Worm (Caenorhabditis elegans) whole organism, young adult: ENCODE measurements around the gene col-123.

ENCODE experiments used
- D2030.7 ChIP-seq: fragments of 200-800 bp; sonication (Bioruptor generic); IDR thresholded peaks from 2 replicates; pipeline ENCODE4 v1.3.6; 2022; ENCODE audit warnings: missing genetic modification reagents, missing genetic modification characterization, missing compliant biosample characterization
- F23B12.7 ChIP-seq: sonication (generic microtip); optimal IDR thresholded peaks from 2 replicates; lab custom pipeline; 2017; ENCODE audit warnings: missing genetic modification characterization, mild to moderate bottlenecking, missing compliant biosample characterization, antibody characterized with exemption, moderate library complexity; ENCODE audit not compliant: insufficient read depth
- F33H1.4 ChIP-seq: fragments of 200-800 bp; sonication (Bioruptor generic); IDR thresholded peaks from 2 replicates; pipeline ENCODE4 v1.3.6; 2022; ENCODE audit warnings: missing genetic modification reagents, missing genetic modification characterization, missing compliant biosample characterization
- F52B5.7 ChIP-seq: sonication (generic microtip); optimal IDR thresholded peaks from 2 replicates; lab custom pipeline; 2016; ENCODE audit warnings: mild to moderate bottlenecking, missing genetic modification characterization, missing compliant biosample characterization
- F55B11.4 ChIP-seq: sonication (generic microtip); optimal IDR thresholded peaks from 2 replicates; lab custom pipeline; 2016; ENCODE audit warnings: missing compliant biosample characterization, missing genetic modification characterization, borderline replicate concordance; ENCODE audit not compliant: insufficient read depth
- F57A8.1 ChIP-seq: fragments of 200-800 bp; sonication (Bioruptor generic); optimal IDR thresholded peaks from 2 replicates; lab custom pipeline; 2018; ENCODE audit warnings: mild to moderate bottlenecking, missing genetic modification characterization, moderate library complexity, missing compliant biosample characterization
- T07F8.4 ChIP-seq: sonication (generic microtip); optimal IDR thresholded peaks from 2 replicates; lab custom pipeline; 2016; ENCODE audit warnings: mild to moderate bottlenecking, missing genetic modification characterization, moderate library complexity, missing compliant biosample characterization
- T26A5.8 ChIP-seq: sonication (generic microtip); optimal IDR thresholded peaks from 2 replicates; lab custom pipeline; 2016; ENCODE audit warnings: missing genetic modification characterization, missing compliant biosample characterization
- Y53F4B.3 ChIP-seq: fragments of 200-800 bp; sonication (Bioruptor generic); IDR thresholded peaks from 2 replicates; pipeline ENCODE4 v1.3.6; 2022; ENCODE audit warnings: missing genetic modification reagents, missing genetic modification characterization, missing compliant biosample characterization
- Y53G8AR.9 ChIP-seq: fragments of 200-800 bp; sonication (Bioruptor generic); conservative IDR thresholded peaks from 2 replicates; pipeline ENCODE4 v1.3.6; 2022; ENCODE audit warnings: missing genetic modification reagents, missing genetic modification characterization, missing compliant biosample characterization
- Y95B8A.8 ChIP-seq: fragments of 200-800 bp; sonication (Bioruptor generic); IDR thresholded peaks from 2 replicates; pipeline ENCODE4 v1.3.6; 2022; ENCODE audit warnings: missing genetic modification reagents, missing genetic modification characterization, missing compliant biosample characterization
- ama-1 ChIP-seq, 3 experiments: fragments of 150-350 bp in 1 of 3; sonication (generic microtip) in 2 of 3; optimal IDR thresholded peaks; 2 replicates each; lab custom pipeline; 2014 to 2018; ENCODE audit warnings: missing biosample characterization in 2 of 3, missing genetic modification characterization in 2 of 3, missing genetic modification reagents in 2 of 3
- bed-1 ChIP-seq: fragments of 200-800 bp; sonication (Bioruptor generic); IDR thresholded peaks from 2 replicates; pipeline ENCODE4 v1.3.6; 2022; ENCODE audit warnings: missing genetic modification reagents, missing genetic modification characterization, missing compliant biosample characterization
- bed-2 ChIP-seq: fragments of 200-800 bp; sonication (Bioruptor generic); IDR thresholded peaks from 2 replicates; pipeline ENCODE4 v1.3.6; 2022; ENCODE audit warnings: missing genetic modification reagents, missing genetic modification characterization, missing compliant biosample characterization
- cebp-2 ChIP-seq: fragments of 200-800 bp; sonication (Bioruptor generic); IDR thresholded peaks from 2 replicates; pipeline ENCODE4 v1.3.6; 2022; ENCODE audit warnings: missing genetic modification characterization, missing compliant biosample characterization
- ceh-27 ChIP-seq: fragments of 200-800 bp; sonication (Bioruptor generic); optimal IDR thresholded peaks from 2 replicates; lab custom pipeline; 2018; ENCODE audit warnings: mild to moderate bottlenecking, missing genetic modification characterization, moderate library complexity, missing compliant biosample characterization
- ceh-40 ChIP-seq: fragments of 200-800 bp; sonication (Bioruptor generic); IDR thresholded peaks from 2 replicates; pipeline ENCODE4 v1.3.6; 2022; ENCODE audit warnings: missing genetic modification characterization, missing compliant biosample characterization
- die-1 ChIP-seq: sonication (generic microtip); optimal IDR thresholded peaks from 2 replicates; lab custom pipeline; 2016; ENCODE audit warnings: missing genotype, mild to moderate bottlenecking, missing genetic modification characterization, missing compliant biosample characterization
- dox-1 ChIP-seq: fragments of 200-800 bp; sonication (Bioruptor generic); IDR thresholded peaks from 2 replicates; pipeline ENCODE4 v1.3.6; 2022; ENCODE audit warnings: missing genetic modification reagents, missing genetic modification characterization, missing compliant biosample characterization
- efl-1 ChIP-seq: fragments of 150-350 bp; optimal IDR thresholded peaks from 2 replicates; lab custom pipeline; 2014; ENCODE audit warnings: missing biosample characterization, missing genetic modification reagents, missing genetic modification characterization
- egl-18 ChIP-seq: fragments of 200-800 bp; sonication (Bioruptor generic); IDR thresholded peaks from 2 replicates; pipeline ENCODE4 v1.3.6; 2022; ENCODE audit warnings: missing genetic modification reagents, missing genetic modification characterization, missing compliant biosample characterization
- egl-44 ChIP-seq: fragments of 200-800 bp; sonication (Bioruptor generic); IDR thresholded peaks from 2 replicates; pipeline ENCODE4 v1.3.6; 2022; ENCODE audit warnings: missing genetic modification reagents, missing genetic modification characterization, missing compliant biosample characterization
- egrh-3 ChIP-seq: fragments of 200-800 bp; sonication (Bioruptor generic); IDR thresholded peaks from 2 replicates; pipeline ENCODE4 v1.3.6; 2022; ENCODE audit warnings: missing genetic modification reagents, missing genetic modification characterization, missing compliant biosample characterization
- ekl-4 ChIP-seq: fragments of 200-800 bp; sonication (Bioruptor generic); IDR thresholded peaks from 2 replicates; pipeline ENCODE4 v1.3.6; 2022; ENCODE audit warnings: missing genetic modification reagents, missing genetic modification characterization, missing compliant biosample characterization
- fkh-3 ChIP-seq: sonication (generic microtip); optimal IDR thresholded peaks from 2 replicates; lab custom pipeline; 2016; ENCODE audit warnings: mild to moderate bottlenecking, missing genetic modification characterization, missing compliant biosample characterization
- hmg-1.2 ChIP-seq: fragments of 200-800 bp; sonication (Bioruptor generic); IDR thresholded peaks from 2 replicates; pipeline ENCODE4 v1.3.6; 2022; ENCODE audit warnings: missing genetic modification reagents, missing genetic modification characterization, missing compliant biosample characterization
- hsf-1 ChIP-seq: fragments of 200-800 bp; sonication (Bioruptor generic); IDR thresholded peaks from 2 replicates; pipeline ENCODE4 v1.3.6; 2022; ENCODE audit warnings: missing genetic modification reagents, missing genetic modification characterization, missing compliant biosample characterization
- lag-1 ChIP-seq: fragments of 200-800 bp; sonication (Bioruptor generic); IDR thresholded peaks from 2 replicates; pipeline ENCODE4 v1.3.6; 2022; ENCODE audit warnings: missing genetic modification reagents, missing genetic modification characterization, missing compliant biosample characterization
- lin-35 ChIP-seq, 3 experiments: fragments of 150-350 bp in 2 of 3; sonication (generic microtip) in 1 of 3; optimal IDR thresholded peaks; 2 replicates each; lab custom pipeline; 2014 to 2018; ENCODE audit warnings: missing biosample characterization in 3 of 3, missing genetic modification characterization in 3 of 3, missing genetic modification reagents in 3 of 3
- lir-1 ChIP-seq: fragments of 200-800 bp; sonication (Bioruptor generic); conservative IDR thresholded peaks from 2 replicates; pipeline ENCODE4 v1.3.6; 2022; ENCODE audit warnings: missing genetic modification reagents, missing genetic modification characterization, missing compliant biosample characterization
- madf-6 ChIP-seq: fragments of 200-800 bp; sonication (Bioruptor generic); IDR thresholded peaks from 2 replicates; pipeline ENCODE4 v1.3.6; 2022; ENCODE audit warnings: missing genetic modification reagents, missing genetic modification characterization, missing compliant biosample characterization
- madf-8 ChIP-seq: fragments of 200-800 bp; sonication (Bioruptor generic); conservative IDR thresholded peaks from 2 replicates; pipeline ENCODE4 v1.3.6; 2022; ENCODE audit warnings: missing genetic modification reagents, missing genetic modification characterization, missing compliant biosample characterization
- mes-4 ChIP-seq: sonication (generic microtip); optimal IDR thresholded peaks from 2 replicates; lab custom pipeline; 2016; ENCODE audit warnings: missing genotype, missing genetic modification characterization, missing compliant biosample characterization
- pbrm-1 ChIP-seq: fragments of 200-800 bp; sonication (Bioruptor generic); IDR thresholded peaks from 2 replicates; pipeline ENCODE4 v1.3.6; 2022; ENCODE audit warnings: missing genetic modification reagents, missing genetic modification characterization, missing compliant biosample characterization
- rcor-1 ChIP-seq: fragments of 200-800 bp; sonication (Bioruptor generic); IDR thresholded peaks from 2 replicates; pipeline ENCODE4 v1.3.6; 2022; ENCODE audit warnings: missing genetic modification reagents, missing genetic modification characterization, missing compliant biosample characterization
- rec-8 ChIP-seq, 2 experiments: sonication (generic microtip); optimal IDR thresholded peaks; 2 replicates each; lab custom pipeline; 2016; ENCODE audit warnings: mild to moderate bottlenecking in 2 of 2, missing genetic modification characterization in 2 of 2, missing genetic modification reagents in 2 of 2, missing genotype in 2 of 2, missing biosample characterization in 1 of 2, missing compliant biosample characterization in 1 of 2, moderate library complexity in 1 of 2
- rpc-1 ChIP-seq, 2 experiments: fragments of 150-350 bp in 1 of 2; sonication (generic microtip) in 1 of 2; optimal IDR thresholded peaks; 2 replicates each; lab custom pipeline; 2014 to 2018; ENCODE audit warnings: missing biosample characterization in 1 of 2, missing genetic modification characterization in 1 of 2, missing genetic modification reagents in 1 of 2, missing genotype in 1 of 2
- sdz-38 ChIP-seq: sonication (generic microtip); optimal IDR thresholded peaks from 2 replicates; lab custom pipeline; 2016; ENCODE audit warnings: missing genotype, missing genetic modification characterization, missing compliant biosample characterization
- snpc-3.4 ChIP-seq: sonication (generic microtip); optimal IDR thresholded peaks from 2 replicates; lab custom pipeline; 2017; ENCODE audit warnings: missing genetic modification characterization, mild to moderate bottlenecking, missing compliant biosample characterization, antibody characterized with exemption, moderate library complexity, missing genotype, missing genetic modification reagents
- tbp1 ChIP-seq: fragments of 200-800 bp; sonication (Bioruptor generic); optimal IDR thresholded peaks from 2 replicates; lab custom pipeline; 2018; ENCODE audit warnings: mild to moderate bottlenecking, missing genetic modification characterization, missing compliant biosample characterization
- tbx-9 ChIP-seq: sonication (generic microtip); optimal IDR thresholded peaks from 2 replicates; lab custom pipeline; 2016; ENCODE audit warnings: borderline replicate concordance, missing genetic modification characterization, inconsistent platforms, missing compliant biosample characterization
- tlf-1 ChIP-seq: fragments of 200-800 bp; sonication (Bioruptor generic); optimal IDR thresholded peaks from 2 replicates; lab custom pipeline; 2018; ENCODE audit warnings: mild to moderate bottlenecking, missing genetic modification characterization, missing compliant biosample characterization
- unc-130 ChIP-seq: sonication (generic microtip); optimal IDR thresholded peaks from 2 replicates; lab custom pipeline; 2016; ENCODE audit warnings: missing genetic modification reagents, missing genetic modification characterization, missing compliant biosample characterization
- unc-62 ChIP-seq: fragments of 150-350 bp; optimal IDR thresholded peaks from 2 replicates; lab custom pipeline; 2014; ENCODE audit warnings: missing biosample characterization, missing genetic modification reagents, missing genetic modification characterization
- ztf-18 ChIP-seq: sonication (generic microtip); optimal IDR thresholded peaks from 2 replicates; lab custom pipeline; 2016; ENCODE audit warnings: missing genotype, mild to moderate bottlenecking, missing genetic modification characterization, missing compliant biosample characterization

col-123 gene

ce11 chrIV:9778016-9778415 is 43.7 kb upstream of the col-123 start, which contains the start of gene T13F2.6 (continued):
- TF ChIP-seq efl-1 (GFP tag; lab: Kevin White, UChicago) (peak; percentile 92), rec-8 (tag; optimal IDR thresholded peaks at IDR 0.05; lab: Kevin White, UChicago) (no peak), cebp-2 (GFP tag; lab: Robert Waterston, UW) (no peak), F55B11.4 (no peak), bed-2 (GFP tag; lab: Robert Waterston, UW) (no peak), rcor-1 (peak; percentile 88), pbrm-1 (GFP tag; lab: Robert Waterston, UW) (peak; percentile 79), tbp1 (GFP tag; lab: Kevin White, UChicago) (peak; percentile 71), D2030.7 (GFP tag; lab: Robert Waterston, UW) (peak; percentile 94), hmg-1.2 (GFP tag; lab: Robert Waterston, UW) (peak; percentile 64; the same call in 1 of the 2 replicates), snpc-3.4 (tag; lab: Kevin White, UChicago) (peak; percentile 80), egl-18 (GFP tag; lab: Robert Waterston, UW) (no peak), bed-1 (GFP tag; lab: Robert Waterston, UW) (no peak), F57A8.1 (GFP tag; lab: Kevin White, UChicago) (no peak), F33H1.4 (GFP tag; lab: Robert Waterston, UW) (peak; percentile 80), egrh-3 (GFP tag; lab: Robert Waterston, UW) (no peak), hsf-1 (GFP tag; lab: Robert Waterston, UW) (peak; percentile 76), F23B12.7 (tag; lab: Kevin White, UChicago) (peak; percentile 51), Y53G8AR.9 (no peak), unc-130 (GFP tag; lab: Kevin White, UChicago) (peak; percentile 73), tlf-1 (GFP tag; lab: Kevin White, UChicago) (peak; percentile 83), mes-4 (no peak), ceh-40 (no peak), tbx-9 (no peak), die-1 (tag; lab: Kevin White, UChicago) (no peak), unc-62 (GFP tag; lab: Kevin White, UChicago) (no peak), T26A5.8 (no peak), madf-6 (GFP tag; lab: Robert Waterston, UW) (peak; percentile 97), ekl-4 (GFP tag; lab: Robert Waterston, UW) (peak; percentile 86), ztf-18 (tag; lab: Kevin White, UChicago) (no peak), lin-35 (GFP tag; optimal IDR thresholded peaks at IDR 0.05; lab: Kevin White, UChicago) (peak in 1 of 3 experiments; percentile 51), rpc-1 (optimal IDR thresholded peaks at IDR 0.05; lab: Kevin White, UChicago) (no peak), rpc-1 (tag; optimal IDR thresholded peaks at IDR 0.05; lab: Kevin White, UChicago) (no peak), dox-1 (GFP tag; lab: Robert Waterston, UW) (no peak; the same call in 1 of the 2 replicates), fkh-3 (tag; lab: Kevin White, UChicago) (no peak), Y95B8A.8 (GFP tag; lab: Robert Waterston, UW) (peak; percentile 75), lir-1 (GFP tag; lab: Robert Waterston, UW) (no peak; the same call in 1 of the 2 replicates), madf-8 (GFP tag; lab: Robert Waterston, UW) (no peak; the same call in 1 of the 2 replicates), Y53F4B.3 (peak; percentile 82)

- no peak for TF ChIP-seq F52B5.7 (tag; lab: Kevin White, UChicago)
- no peak for TF ChIP-seq F57A8.1 (GFP tag; lab: Kevin White, UChicago)
- TF ChIP-seq tlf-1 (GFP tag; lab: Kevin White, UChicago), result no peak
- no peak for TF ChIP-seq T07F8.4 (tag; lab: Kevin White, UChicago)
- no peak for TF ChIP-seq ekl-4 (GFP tag; lab: Robert Waterston, UW)
- no peak for TF ChIP-seq unc-130 (GFP tag; lab: Kevin White, UChicago)
- TF ChIP-seq ama-1 (optimal IDR thresholded peaks at IDR 0.05; lab: Kevin White, UChicago), result no peak
- no peak for TF ChIP-seq ama-1 (GFP tag; optimal IDR thresholded peaks at IDR 0.05; lab: Kevin White, UChicago)
- no peak for TF ChIP-seq ceh-27 (GFP tag; lab: Kevin White, UChicago)
- no peak for TF ChIP-seq egl-44 (GFP tag; lab: Robert Waterston, UW)
- TF ChIP-seq sdz-38 (tag; lab: Kevin White, UChicago), result no peak
- TF ChIP-seq lag-1, result no peak
- no peak for TF ChIP-seq egl-18 (GFP tag; lab: Robert Waterston, UW)
- TF ChIP-seq, all 124 proteins: peak for 0
Observed at ce11 chrIV:9784689-9785088, 37.0 kb upstream of the col-123 start, which contains the start of gene sre-4. Gene sre-4, minus strand, starts transcription at chrIV:9784789.
